Fruit fly (Drosophila melanogaster) whole organism, embryonic: ENCODE measurements around the gene Rnf146.

Source experiments
- Ada2b ChIP-seq: fragments of 200-800 bp; sonication (Bioruptor generic); IDR thresholded peaks from 2 replicates; pipeline ENCODE4 v1.3.6; 2022; ENCODE audit warnings: missing biosample characterization, missing genetic modification characterization
- Atf3 ChIP-seq: fragments of 200-800 bp; sonication (Bioruptor generic); optimal IDR thresholded peaks from 3 replicates; lab custom pipeline; 2016; ENCODE audit warnings: missing biosample characterization, missing genetic modification characterization
- CG12236 ChIP-seq: fragments of 200-800 bp; sonication (Bioruptor generic); optimal IDR thresholded peaks from 2 replicates; lab custom pipeline; 2016; ENCODE audit warnings: missing biosample characterization, missing genetic modification characterization
- CG12391 ChIP-seq: fragments of 200-800 bp; sonication (Bioruptor generic); optimal IDR thresholded peaks from 3 replicates; lab custom pipeline; 2018; ENCODE audit warnings: missing biosample characterization, mild to moderate bottlenecking, missing genetic modification characterization, moderate library complexity
- CG17186 ChIP-seq: fragments of 200-800 bp; sonication (Bioruptor generic); optimal IDR thresholded peaks from 3 replicates; lab custom pipeline; 2017; ENCODE audit warnings: missing biosample characterization, missing genetic modification reagents, missing genetic modification characterization
- CG17328 ChIP-seq: fragments of 200-800 bp; sonication (Bioruptor generic); IDR thresholded peaks from 2 replicates; pipeline ENCODE4 v1.3.6; 2022; ENCODE audit warnings: missing biosample characterization, missing genetic modification characterization
- CG17361 ChIP-seq: fragments of 200-800 bp; sonication (Bioruptor generic); IDR thresholded peaks from 3 replicates; pipeline ENCODE4 v1.3.6; 2022; ENCODE audit warnings: missing biosample characterization, missing genetic modification characterization
- CG18619 ChIP-seq: fragments of 200-800 bp; sonication (Bioruptor generic); optimal IDR thresholded peaks from 3 replicates; lab custom pipeline; 2017; ENCODE audit warnings: missing biosample characterization, mild to moderate bottlenecking, missing genetic modification characterization
- CG2116 ChIP-seq: fragments of 200-800 bp; sonication (Bioruptor generic); optimal IDR thresholded peaks from 3 replicates; lab custom pipeline; 2018; ENCODE audit warnings: missing biosample characterization, mild to moderate bottlenecking, missing genetic modification characterization
- CG2199 ChIP-seq: fragments of 200-800 bp; sonication (Bioruptor generic); IDR thresholded peaks from 3 replicates; pipeline ENCODE4 v1.3.6; 2022; ENCODE audit warnings: missing biosample characterization, missing genetic modification characterization
- CG3065 ChIP-seq: fragments of 200-800 bp; sonication (Bioruptor generic); optimal IDR thresholded peaks from 2 replicates; lab custom pipeline; 2016; ENCODE audit warnings: missing biosample characterization, missing genetic modification characterization
- CG3838 ChIP-seq: fragments of 200-800 bp; sonication (Bioruptor generic); optimal IDR thresholded peaks from 3 replicates; lab custom pipeline; 2016; ENCODE audit warnings: missing biosample characterization, missing genetic modification characterization
- CG42726 ChIP-seq: fragments of 200-800 bp; sonication (Bioruptor generic); IDR thresholded peaks from 2 replicates; pipeline ENCODE4 v1.3.6; 2022; ENCODE audit warnings: missing biosample characterization, missing genetic modification characterization; ENCODE audit not compliant: partially characterized antibody
- CG6175 ChIP-seq: fragments of 200-800 bp; sonication (Bioruptor generic); IDR thresholded peaks from 3 replicates; pipeline ENCODE4 v1.3.6; 2022; ENCODE audit warnings: missing biosample characterization, missing genetic modification characterization
- CG6654 ChIP-seq: fragments of 200-800 bp; sonication (Bioruptor generic); optimal IDR thresholded peaks from 2 replicates; lab custom pipeline; 2017; ENCODE audit warnings: missing biosample characterization, mild to moderate bottlenecking, missing genetic modification characterization
- CG7271 ChIP-seq: fragments of 200-800 bp; sonication (Bioruptor generic); optimal IDR thresholded peaks from 2 replicates; lab custom pipeline; 2018; ENCODE audit warnings: missing biosample characterization, mild to moderate bottlenecking, missing genetic modification characterization, moderate library complexity
- CG7357 ChIP-seq: fragments of 200-800 bp; sonication (Bioruptor generic); IDR thresholded peaks from 3 replicates; pipeline ENCODE4 v1.3.6; 2022; ENCODE audit warnings: missing biosample characterization, missing genetic modification characterization
- CG7556 ChIP-seq: fragments of 200-800 bp; sonication (Bioruptor generic); optimal IDR thresholded peaks from 2 replicates; lab custom pipeline; 2017; ENCODE audit warnings: missing biosample characterization, mild to moderate bottlenecking, missing genetic modification characterization
- CG8281 ChIP-seq: fragments of 200-800 bp; sonication (Bioruptor generic); optimal IDR thresholded peaks from 2 replicates; lab custom pipeline; 2018; ENCODE audit warnings: missing biosample characterization, mild to moderate bottlenecking, missing genetic modification characterization, moderate library complexity
- CG9876 ChIP-seq: fragments of 200-800 bp; sonication (Bioruptor generic); optimal IDR thresholded peaks from 2 replicates; lab custom pipeline; 2016; ENCODE audit warnings: missing biosample characterization, missing genetic modification characterization
- CHES-1-like ChIP-seq: fragments of 200-800 bp; sonication (Bioruptor generic); optimal IDR thresholded peaks from 2 replicates; lab custom pipeline; 2016; ENCODE audit warnings: missing biosample characterization, missing genetic modification characterization
- D19B ChIP-seq: fragments of 200-800 bp; sonication (Bioruptor generic); optimal IDR thresholded peaks from 2 replicates; lab custom pipeline; 2017; ENCODE audit warnings: missing biosample characterization, mild to moderate bottlenecking, missing genetic modification characterization
- Dbx ChIP-seq: fragments of 200-800 bp; sonication (Bioruptor generic); IDR thresholded peaks from 3 replicates; pipeline ENCODE4 v1.3.6; 2022; ENCODE audit warnings: missing biosample characterization, missing genetic modification characterization
- Dfd ChIP-seq, 2 experiments: fragments of >200 bp; optimal IDR thresholded peaks; 2 replicates each; lab custom pipeline; 2017; ENCODE audit warnings: missing biosample characterization in 2 of 2, missing genetic modification characterization in 2 of 2
- Dip2 ChIP-seq: fragments of 200-800 bp; sonication (Bioruptor generic); IDR thresholded peaks from 2 replicates; pipeline ENCODE4 v1.3.6; 2022; ENCODE audit warnings: missing biosample characterization, missing genetic modification characterization
- Gsc ChIP-seq: fragments of 200-800 bp; sonication (Bioruptor generic); IDR thresholded peaks from 2 replicates; pipeline ENCODE4 v1.3.6; 2022; ENCODE audit warnings: missing biosample characterization, missing genetic modification characterization
- Hr3 ChIP-seq: fragments of 200-800 bp; sonication (Bioruptor generic); optimal IDR thresholded peaks from 3 replicates; lab custom pipeline; 2016; ENCODE audit warnings: missing biosample characterization, missing genetic modification characterization
- Hr78 ChIP-seq, 2 experiments: fragments of 200-800 bp in 1 of 2; fragments of >200 bp in 1 of 2; sonication (Bioruptor generic) in 1 of 2; optimal IDR thresholded peaks; 2 replicates each; lab custom pipeline; 2017 to 2019; ENCODE audit warnings: missing biosample characterization in 2 of 2, missing genetic modification characterization in 2 of 2, mild to moderate bottlenecking in 1 of 2, moderate library complexity in 1 of 2
- MBD-R2 ChIP-seq: fragments of 200-800 bp; sonication (Bioruptor generic); IDR thresholded peaks from 2 replicates; pipeline ENCODE4 v1.3.6; 2022; ENCODE audit warnings: missing biosample characterization, missing genetic modification characterization
- MTF-1 ChIP-seq: fragments of 200-800 bp; sonication (Bioruptor generic); optimal IDR thresholded peaks from 2 replicates; lab custom pipeline; 2018; ENCODE audit warnings: missing biosample characterization, mild to moderate bottlenecking, missing genetic modification characterization, borderline replicate concordance
- Oli ChIP-seq: fragments of 200-800 bp; sonication (Bioruptor generic); optimal IDR thresholded peaks from 2 replicates; lab custom pipeline; 2018; ENCODE audit warnings: missing biosample characterization, mild to moderate bottlenecking, missing genetic modification characterization, moderate library complexity
- PHDP ChIP-seq: fragments of 200-800 bp; sonication (Bioruptor generic); optimal IDR thresholded peaks from 3 replicates; lab custom pipeline; 2018; ENCODE audit warnings: missing biosample characterization, mild to moderate bottlenecking, missing genetic modification characterization, moderate library complexity
- Rx ChIP-seq: fragments of 200-800 bp; sonication (Bioruptor generic); IDR thresholded peaks from 2 replicates; pipeline ENCODE4 v1.3.6; 2022; ENCODE audit warnings: missing biosample characterization, missing genetic modification characterization
- Six4 ChIP-seq: fragments of 200-800 bp; sonication (Bioruptor generic); optimal IDR thresholded peaks from 2 replicates; lab custom pipeline; 2016; ENCODE audit warnings: missing biosample characterization, missing genetic modification characterization
- Spps ChIP-seq: fragments of 200-800 bp; sonication (Bioruptor generic); optimal IDR thresholded peaks from 2 replicates; lab custom pipeline; 2018; ENCODE audit warnings: missing biosample characterization, mild to moderate bottlenecking, missing genetic modification characterization
- TFAM ChIP-seq: fragments of 200-800 bp; sonication (Bioruptor generic); optimal IDR thresholded peaks from 2 replicates; lab custom pipeline; 2017; ENCODE audit warnings: missing biosample characterization, missing genetic modification characterization, inconsistent platforms
- al ChIP-seq: fragments of 200-800 bp; sonication (Bioruptor generic); IDR thresholded peaks from 2 replicates; pipeline ENCODE4 v1.3.6; 2022; ENCODE audit warnings: missing biosample characterization, missing genetic modification characterization
- bowl ChIP-seq: fragments of 200-800 bp; sonication (Bioruptor generic); IDR thresholded peaks from 2 replicates; pipeline ENCODE4 v1.3.6; 2022; ENCODE audit warnings: missing biosample characterization, missing genetic modification characterization
- cad ChIP-seq: fragments of >200 bp; optimal IDR thresholded peaks from 2 replicates; lab custom pipeline; 2017; ENCODE audit warnings: missing biosample characterization, missing genetic modification characterization
- cg ChIP-seq: fragments of 200-800 bp; sonication (Bioruptor generic); optimal IDR thresholded peaks from 3 replicates; lab custom pipeline; 2019; ENCODE audit warnings: missing biosample characterization, mild to moderate bottlenecking, missing genetic modification characterization, moderate library complexity
- chm ChIP-seq: fragments of 200-800 bp; sonication (Bioruptor generic); IDR thresholded peaks from 2 replicates; pipeline ENCODE4 v1.3.6; 2022; ENCODE audit warnings: missing biosample characterization, missing genetic modification characterization
- crp ChIP-seq, 2 experiments: fragments of 200-800 bp; sonication (Bioruptor generic); optimal IDR thresholded peaks; 2 replicates in 1 of 2; 3 replicates in 1 of 2; lab custom pipeline; 2017; ENCODE audit warnings: missing biosample characterization in 2 of 2, missing genetic modification characterization in 2 of 2, mild to moderate bottlenecking in 1 of 2, moderate library complexity in 1 of 2
- dmrt99B ChIP-seq: fragments of 200-800 bp; sonication (Bioruptor generic); optimal IDR thresholded peaks from 2 replicates; lab custom pipeline; 2018; ENCODE audit warnings: missing biosample characterization, mild to moderate bottlenecking, missing genetic modification characterization, moderate library complexity
- ham ChIP-seq: fragments of 200-800 bp; sonication (Bioruptor generic); IDR thresholded peaks from 2 replicates; pipeline ENCODE4 v1.3.6; 2022; ENCODE audit warnings: missing biosample characterization, missing genetic modification characterization
- hbn ChIP-seq: fragments of 200-800 bp; sonication (Bioruptor generic); IDR thresholded peaks from 2 replicates; pipeline ENCODE4 v1.3.6; 2022; ENCODE audit warnings: missing biosample characterization, missing genetic modification characterization; ENCODE audit not compliant: partially characterized antibody
- nau ChIP-seq: fragments of 200-800 bp; sonication (Bioruptor generic); optimal IDR thresholded peaks from 3 replicates; lab custom pipeline; 2017; ENCODE audit warnings: missing biosample characterization, mild to moderate bottlenecking, missing genetic modification characterization, missing genetic modification reagents
- pzg ChIP-seq: fragments of 200-800 bp; sonication (Bioruptor generic); optimal IDR thresholded peaks from 3 replicates; lab custom pipeline; 2018; ENCODE audit warnings: missing biosample characterization, mild to moderate bottlenecking, missing genetic modification characterization, moderate library complexity
- salm ChIP-seq: fragments of 200-800 bp; sonication (Bioruptor generic); optimal IDR thresholded peaks from 2 replicates; lab custom pipeline; 2018; ENCODE audit warnings: missing biosample characterization, mild to moderate bottlenecking, missing genetic modification characterization
- sob ChIP-seq: fragments of 200-800 bp; sonication (Bioruptor generic); IDR thresholded peaks from 2 replicates; pipeline ENCODE4 v1.3.6; 2022; ENCODE audit warnings: missing biosample characterization, missing genetic modification characterization
- tna ChIP-seq: fragments of 200-800 bp; sonication (Bioruptor generic); IDR thresholded peaks from 2 replicates; pipeline ENCODE4 v1.3.6; 2022; ENCODE audit warnings: missing biosample characterization, missing genetic modification characterization; ENCODE audit not compliant: partially characterized antibody
- trh ChIP-seq: fragments of 200-800 bp; sonication (Bioruptor generic); optimal IDR thresholded peaks from 2 replicates; lab custom pipeline; 2016; ENCODE audit warnings: missing biosample characterization, missing genetic modification characterization
- tx ChIP-seq: fragments of 200-800 bp; sonication (Bioruptor generic); optimal IDR thresholded peaks from 2 replicates; lab custom pipeline; 2016; ENCODE audit warnings: missing biosample characterization, missing genetic modification characterization

Rnf146 gene

dm6 chr3L:19670492-19670891 is 27.9 kb upstream of the Rnf146 start (continued):
- no peak for TF ChIP-seq al (GFP tag; lab: Robert Waterston, UW)
- no peak for TF ChIP-seq CG7357 (GFP tag; lab: Robert Waterston, UW)
- no peak for TF ChIP-seq Rx (GFP tag; lab: Robert Waterston, UW)
- TF ChIP-seq CG42726 = no peak
- no peak for TF ChIP-seq Ada2b
- no peak for TF ChIP-seq CG18619
- no peak for TF ChIP-seq Dfd (GFP tag; optimal IDR thresholded peaks at IDR 0.05; lab: Kevin White, UChicago)
- no peak for TF ChIP-seq sob (GFP tag; lab: Robert Waterston, UW)
- TF ChIP-seq cad = no peak
- TF ChIP-seq CHES-1-like (GFP tag; lab: Kevin White, UChicago) = no peak
- peak; percentile 39; the same call in 1 of the 2 replicates for TF ChIP-seq CG17328
- TF ChIP-seq nau (GFP tag; lab: Kevin White, UChicago) = no peak
- TF ChIP-seq CG17361 (GFP tag; lab: Robert Waterston, UW) = peak; percentile 50; the same call in 2 of the 3 replicates
- no peak for TF ChIP-seq cg (GFP tag; lab: Kevin White, UChicago)
- TF ChIP-seq CG3838 = no peak
- TF ChIP-seq CG3065 (GFP tag; lab: Kevin White, UChicago) = no peak
- no peak for TF ChIP-seq hbn (GFP tag; lab: Robert Waterston, UW)
- peak; percentile 10 for TF ChIP-seq PHDP (tag; lab: Kevin White, UChicago)
- TF ChIP-seq tna = no peak
- no peak for TF ChIP-seq pzg (GFP tag; lab: Kevin White, UChicago)
- TF ChIP-seq CG17186 = no peak
- TF ChIP-seq CG2199 (GFP tag; lab: Robert Waterston, UW) = no peak
- peak; percentile 64 for TF ChIP-seq dmrt99B
- no peak for TF ChIP-seq CG6175 (GFP tag; lab: Robert Waterston, UW)
- TF ChIP-seq CG12236 (GFP tag; lab: Kevin White, UChicago) = no peak
- no peak for TF ChIP-seq MBD-R2 (GFP tag; lab: Robert Waterston, UW)
- TF ChIP-seq tx (GFP tag; lab: Kevin White, UChicago) = no peak
- no peak for TF ChIP-seq MTF-1 (GFP tag; lab: Kevin White, UChicago)
- TF ChIP-seq Dip2 (GFP tag; lab: Robert Waterston, UW) = no peak
- TF ChIP-seq CG9876 (GFP tag; lab: Kevin White, UChicago) = no peak
- TF ChIP-seq trh (GFP tag; lab: Kevin White, UChicago) = no peak
- no peak for TF ChIP-seq bowl (GFP tag; lab: Robert Waterston, UW)
- no peak for TF ChIP-seq CG2116 (GFP tag; lab: Kevin White, UChicago)
- no peak for TF ChIP-seq Six4 (GFP tag; lab: Kevin White, UChicago)
- TF ChIP-seq D19B (GFP tag; lab: Kevin White, UChicago) = no peak
- no peak for TF ChIP-seq CG8281 (tag; lab: Kevin White, UChicago)
- no peak for TF ChIP-seq chm (GFP tag; lab: Robert Waterston, UW)
- TF ChIP-seq salm = no peak
- peak; percentile 22 for TF ChIP-seq Hr3 (GFP tag; lab: Kevin White, UChicago)
- TF ChIP-seq Gsc (GFP tag; lab: Robert Waterston, UW) = no peak
- no peak for TF ChIP-seq CG6654
- TF ChIP-seq Oli (tag; lab: Kevin White, UChicago) = peak; percentile 51
- no peak for TF ChIP-seq Spps (tag; lab: Kevin White, UChicago)
- TF ChIP-seq CG7556 (GFP tag; lab: Kevin White, UChicago) = peak; percentile 18
- TF ChIP-seq Dbx (GFP tag; lab: Robert Waterston, UW) = no peak
- no peak for TF ChIP-seq crp (GFP tag; optimal IDR thresholded peaks at IDR 0.05; lab: Kevin White, UChicago)
- TF ChIP-seq CG12391 = peak; percentile 50
- no peak for TF ChIP-seq CG7271 (tag; lab: Kevin White, UChicago)
- TF ChIP-seq Atf3 (GFP tag; lab: Kevin White, UChicago) = no peak
- no peak for TF ChIP-seq Hr78 (GFP tag; optimal IDR thresholded peaks at IDR 0.05; lab: Kevin White, UChicago)
- TF ChIP-seq ham (GFP tag; lab: Robert Waterston, UW) = no peak
- no peak for TF ChIP-seq TFAM (GFP tag; lab: Kevin White, UChicago)
